Worm (Caenorhabditis elegans): ENCODE data around the gene cdc-42.

- TF ChIP-seq him-1 (tag; optimal IDR thresholded peaks at IDR 0.05) (no peak), W03F9.2 (tag; optimal IDR thresholded peaks at IDR 0.05) (no peak)
These were observed 28.0 kb upstream of the cdc-42 start for ce11 chrII:7588295-7588694.

All from whole organism, L4/young adult.